Fruit fly (Drosophila melanogaster): Measurements from ENCODE around the gene t-Grip91.
A peak's percentile ranks its signal among the peaks of the same experiment; 100 is the strongest.

t-Grip91 gene

DNA sequence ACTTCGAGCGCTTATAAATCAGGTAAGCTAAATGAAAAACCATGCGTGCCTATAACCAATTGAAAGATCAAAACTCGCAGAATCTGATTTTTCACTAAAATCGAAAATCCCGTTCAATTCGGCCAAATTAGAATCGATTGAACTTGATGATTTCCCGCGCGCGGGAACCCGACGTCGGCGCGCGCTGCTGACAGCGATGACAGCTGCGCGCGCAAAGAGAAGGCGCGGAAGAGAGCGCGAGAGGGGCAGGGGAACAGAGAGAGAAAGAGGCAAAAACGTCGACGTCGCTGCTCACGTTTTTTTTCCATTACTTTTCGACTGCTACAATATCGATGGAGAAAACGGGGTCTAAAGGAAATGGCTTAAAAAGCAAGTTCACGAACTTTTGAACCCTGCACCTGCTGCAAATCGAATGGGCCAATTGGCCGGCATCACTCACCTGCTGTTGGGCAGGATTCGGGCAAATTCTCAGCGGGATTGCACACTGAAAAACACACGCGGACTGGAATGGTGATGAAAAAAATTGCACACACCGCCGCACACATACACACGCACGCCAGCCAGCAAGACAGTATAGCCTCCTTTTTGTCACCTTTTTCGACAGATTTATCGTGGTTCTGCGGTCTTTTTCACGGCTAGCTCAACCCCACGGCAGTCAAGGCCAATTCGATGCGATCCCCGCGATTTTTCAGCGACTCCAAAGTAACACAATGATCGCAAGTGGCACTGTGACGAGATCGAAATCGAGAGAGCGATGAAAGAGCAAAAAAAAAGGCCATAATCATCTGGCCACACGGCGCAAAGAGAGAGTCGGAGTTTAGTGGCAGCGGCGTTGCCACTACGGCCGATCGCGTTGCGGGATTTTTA lies 36.3 kb upstream of the t-Grip91 start, which contains the start of gene CycE (continued):
- TF ChIP-seq CG9215 (GFP tag; IDR thresholded peaks at IDR 0.05) = no peak
- TF ChIP-seq her (GFP tag; optimal IDR thresholded peaks at IDR 0.05) = no peak
- TF ChIP-seq CrebB (tag; optimal IDR thresholded peaks at IDR 0.05) = no peak
- TF ChIP-seq ttk (GFP tag; IDR thresholded peaks at IDR 0.05) = no peak
- TF ChIP-seq CG16779 (GFP tag; IDR thresholded peaks at IDR 0.05) = no peak
- TF ChIP-seq Sry-δ (GFP tag; optimal IDR thresholded peaks at IDR 0.05) = peak; percentile 9
- TF ChIP-seq Dip3 (GFP tag; optimal IDR thresholded peaks at IDR 0.05) = no peak
- TF ChIP-seq pfk (GFP tag; optimal IDR thresholded peaks at IDR 0.05) = no peak

- TF ChIP-seq Pdp1 (GFP tag; optimal IDR thresholded peaks at IDR 0.05) (peak in 1 of 2 experiments; percentile 61), Tbp (GFP tag; optimal IDR thresholded peaks at IDR 0.05) (no peak), pros (GFP tag; optimal IDR thresholded peaks at IDR 0.05) (no peak), BEAF-32 (GFP tag; optimal IDR thresholded peaks at IDR 0.05) (peak; percentile 32), trem (tag; optimal IDR thresholded peaks at IDR 0.05) (peak; percentile 45), CG32767 (GFP tag; IDR thresholded peaks at IDR 0.05) (no peak), sens (GFP tag) (peak; percentile 76), E2f2 (GFP tag; IDR thresholded peaks at IDR 0.05) (peak; percentile 45), bcd (GFP tag; optimal IDR thresholded peaks at IDR 0.05) (no peak), Dp (GFP tag; optimal IDR thresholded peaks at IDR 0.05) (peak; percentile 56), CTCF (GFP tag; optimal IDR thresholded peaks at IDR 0.05) (peak; percentile 15), scrt (GFP tag; optimal IDR thresholded peaks at IDR 0.05) (no peak)
Measured at dm6 chr2L:15748261-15748553, 35.7 kb upstream of the t-Grip91 start.

DNA sequence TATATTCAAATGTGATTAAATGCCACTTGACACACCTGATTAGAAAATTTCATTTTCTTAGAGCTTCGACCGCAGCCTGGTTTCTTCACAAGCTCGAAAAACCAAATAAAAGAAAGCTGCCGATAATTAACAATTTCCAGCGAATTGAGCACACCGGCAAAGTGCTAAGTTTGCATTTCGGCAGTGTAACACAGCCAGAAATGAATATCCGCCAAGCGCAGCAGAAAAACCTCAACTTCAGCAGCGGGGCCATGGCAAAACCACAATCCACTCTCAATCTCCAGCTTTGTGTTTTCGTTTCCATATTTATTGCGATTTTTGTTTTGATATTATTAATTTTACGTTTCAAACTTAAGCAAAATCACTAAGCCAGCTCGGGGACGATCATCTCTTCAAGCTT lies 34.6 kb upstream of the t-Grip91 start:
- TF ChIP-seq CG4730 (GFP tag; IDR thresholded peaks at IDR 0.05) (no peak), rib (GFP tag; IDR thresholded peaks at IDR 0.05) (0 out of 2 replicates have a peak, but pooled peaks have one; percentile 37), sens (GFP tag) (peak; percentile 36)

DNA sequence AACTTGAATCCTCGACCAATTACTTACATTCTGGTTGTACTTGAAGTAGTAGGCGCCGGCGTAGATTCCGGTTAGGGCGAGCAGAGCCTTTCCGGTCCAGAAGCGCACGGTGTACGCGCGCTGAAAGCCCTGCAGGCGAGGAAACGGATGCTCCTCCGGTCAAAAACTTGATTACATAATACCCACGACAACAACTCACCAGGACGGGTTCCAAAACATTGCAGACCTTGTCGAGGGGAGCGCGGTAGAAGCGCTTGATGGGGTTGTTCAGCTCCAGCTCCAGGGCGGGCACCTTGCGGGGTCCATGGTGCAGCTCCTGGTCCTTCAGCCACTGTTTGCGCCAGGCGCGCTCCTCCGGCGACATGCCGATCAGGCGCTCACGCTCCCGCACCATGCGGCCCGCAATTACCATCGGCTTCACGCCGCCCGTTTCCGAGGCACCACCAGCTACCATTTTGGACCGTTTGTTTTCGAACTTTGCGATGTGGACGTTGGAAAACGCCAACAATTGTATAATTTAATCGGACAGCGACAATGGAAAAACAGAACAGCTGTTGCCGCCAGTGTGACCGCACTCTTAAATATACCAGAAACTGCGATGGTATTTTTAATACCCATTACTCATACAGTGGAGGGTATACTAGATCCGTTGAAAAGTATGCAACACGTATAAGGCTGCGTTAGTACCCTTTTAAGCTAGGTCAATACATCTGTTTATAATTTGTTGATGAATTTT lies 33.2 kb upstream of the t-Grip91 start, which contains the start of gene ND-B17:
Gene ND-B17 (minus strand): TSS at position 556 of the 736 bp plus-strand sequence.
- TF ChIP-seq CG3407 (GFP tag; optimal IDR thresholded peaks at IDR 0.05) (peak; percentile 19), Usf (GFP tag; optimal IDR thresholded peaks at IDR 0.05) (no peak), CG11696 (GFP tag; IDR thresholded peaks at IDR 0.05) (no peak), CG31388 (GFP tag; optimal IDR thresholded peaks at IDR 0.05) (no peak), esg (GFP tag; conservative IDR thresholded peaks at IDR 0.05) (peak; percentile 55; the same call in 1 of the 2 replicates), ci (GFP tag; IDR thresholded peaks at IDR 0.05) (peak; percentile 82), CG15269 (tag; optimal IDR thresholded peaks at IDR 0.05) (no peak), lilli (GFP tag; optimal IDR thresholded peaks at IDR 0.05) (peak; percentile 67), CG4328 (GFP tag; optimal IDR thresholded peaks at IDR 0.05) (no peak), ssp (GFP tag; IDR thresholded peaks at IDR 0.05) (peak; percentile 29; the same call in 1 of the 2 replicates), CG14710 (tag; optimal IDR thresholded peaks at IDR 0.05) (peak; percentile 23), vfl (GFP tag; optimal IDR thresholded peaks at IDR 0.05) (peak; percentile 18), CG9437 (GFP tag; optimal IDR thresholded peaks at IDR 0.05) (no peak), Lpt (GFP tag; optimal IDR thresholded peaks at IDR 0.05) (no peak), CG15073 (GFP tag; optimal IDR thresholded peaks at IDR 0.05) (peak; percentile 93), sisA (GFP tag; IDR thresholded peaks at IDR 0.05) (peak; percentile 52), CG11093 (GFP tag; IDR thresholded peaks at IDR 0.05) (no peak), CG9817 (tag; optimal IDR thresholded peaks at IDR 0.05) (peak; percentile 23), lola (GFP tag; optimal IDR thresholded peaks at IDR 0.05) (peak in 1 of 3 experiments; percentile 20), disco-r (GFP tag; optimal IDR thresholded peaks at IDR 0.05) (no peak), Six4 (GFP tag; optimal IDR thresholded peaks at IDR 0.05) (peak; percentile 27), pros (GFP tag; optimal IDR thresholded peaks at IDR 0.05) (no peak), CG18476 (GFP tag; optimal IDR thresholded peaks at IDR 0.05) (no peak), CG2202 (tag; optimal IDR thresholded peaks at IDR 0.05) (no peak)
